Worm (Caenorhabditis elegans) whole organism, L1 larva: ENCODE results near the gene dsh-1.

ENCODE experiments used
- C04F5.9 ChIP-seq: sonication (generic microtip); optimal IDR thresholded peaks from 2 replicates; lab custom pipeline; 2016; ENCODE audit warnings: missing genetic modification characterization, missing compliant biosample characterization
- C16A3.4 ChIP-seq: fragments of 150-350 bp; optimal IDR thresholded peaks from 2 replicates; lab custom pipeline; 2014; ENCODE audit warnings: missing biosample characterization, missing genetic modification characterization
- C34B4.2 ChIP-seq: sonication (generic microtip); optimal IDR thresholded peaks from 2 replicates; lab custom pipeline; 2017; ENCODE audit warnings: mild to moderate bottlenecking, missing genetic modification characterization, missing compliant biosample characterization
- F16B12.6 ChIP-seq: fragments of 150-350 bp; optimal IDR thresholded peaks from 2 replicates; lab custom pipeline; 2014; ENCODE audit warnings: missing biosample characterization, missing genetic modification characterization
- Y116A8C.19 ChIP-seq: sonication (generic microtip); optimal IDR thresholded peaks from 2 replicates; lab custom pipeline; 2016; ENCODE audit warnings: missing compliant biosample characterization, missing genetic modification characterization, borderline replicate concordance
- aly-2 ChIP-seq: fragments of 150-350 bp; optimal IDR thresholded peaks from 2 replicates; lab custom pipeline; 2014; ENCODE audit warnings: missing biosample characterization, missing genetic modification characterization
- blmp-1 ChIP-seq: fragments of 150-350 bp; optimal IDR thresholded peaks from 2 replicates; lab custom pipeline; 2014; ENCODE audit warnings: missing biosample characterization, missing genetic modification characterization
- ceh-63 ChIP-seq: fragments of 200-800 bp; sonication (Bioruptor generic); optimal IDR thresholded peaks from 2 replicates; lab custom pipeline; 2018; ENCODE audit warnings: mild to moderate bottlenecking, missing genetic modification characterization, missing compliant biosample characterization
- ceh-8 ChIP-seq: fragments of 200-800 bp; sonication (Bioruptor generic); optimal IDR thresholded peaks from 2 replicates; lab custom pipeline; 2018; ENCODE audit warnings: mild to moderate bottlenecking, missing genetic modification characterization, moderate library complexity, missing compliant biosample characterization
- ceh-88 ChIP-seq: fragments of 200-800 bp; sonication (Bioruptor generic); IDR thresholded peaks from 2 replicates; pipeline ENCODE4 v1.3.6; 2022; ENCODE audit warnings: missing genetic modification characterization, missing compliant biosample characterization
- ceh-90 ChIP-seq: sonication (generic microtip); optimal IDR thresholded peaks from 2 replicates; lab custom pipeline; 2016; ENCODE audit warnings: missing genetic modification characterization, missing compliant biosample characterization
- dpl-1 ChIP-seq, 3 experiments: fragments of 150-350 bp in 2 of 3; sonication (generic microtip) in 1 of 3; optimal IDR thresholded peaks; 2 replicates each; lab custom pipeline; 2014 to 2017; ENCODE audit warnings: missing biosample characterization in 3 of 3, missing genetic modification characterization in 3 of 3, missing genetic modification reagents in 3 of 3
- efl-1 ChIP-seq, 4 experiments: fragments of 150-350 bp; optimal IDR thresholded peaks in 3 of 4; peaks in 1 of 4; 1 replicate in 1 of 4; 2 replicates in 3 of 4; lab custom pipeline; 2014; ENCODE audit warnings: missing biosample characterization in 2 of 4, missing genetic modification characterization in 2 of 4, missing genetic modification reagents in 2 of 4
- efl-3 ChIP-seq: fragments of 200-800 bp; sonication (Bioruptor generic); optimal IDR thresholded peaks from 2 replicates; lab custom pipeline; 2018; ENCODE audit warnings: mild to moderate bottlenecking, missing genetic modification characterization, missing compliant biosample characterization
- egl-13 ChIP-seq: sonication (generic microtip); optimal IDR thresholded peaks from 2 replicates; lab custom pipeline; 2016; ENCODE audit warnings: missing genotype, missing genetic modification reagents, missing genetic modification characterization, missing compliant biosample characterization
- elt-2 ChIP-seq: sonication (generic microtip); optimal IDR thresholded peaks from 2 replicates; lab custom pipeline; 2016; ENCODE audit warnings: missing genetic modification characterization, mild to moderate bottlenecking, inconsistent platforms, missing compliant biosample characterization, missing genetic modification reagents
- fkh-10 ChIP-seq: sonication (generic microtip); optimal IDR thresholded peaks from 2 replicates; lab custom pipeline; 2017; ENCODE audit warnings: missing biosample characterization, missing genetic modification reagents, missing genetic modification characterization
- fkh-4 ChIP-seq: sonication (generic microtip); optimal IDR thresholded peaks from 2 replicates; lab custom pipeline; 2016; ENCODE audit warnings: missing compliant biosample characterization, missing genetic modification characterization, borderline replicate concordance
- fkh-8 ChIP-seq: sonication (generic microtip); optimal IDR thresholded peaks from 2 replicates; lab custom pipeline; 2016; ENCODE audit warnings: mild to moderate bottlenecking, missing genetic modification characterization, missing compliant biosample characterization
- fos-1 ChIP-seq: fragments of 150-350 bp; optimal IDR thresholded peaks from 2 replicates; lab custom pipeline; 2014; ENCODE audit warnings: missing biosample characterization, missing genetic modification characterization
- hlh-4 ChIP-seq: sonication (generic microtip); optimal IDR thresholded peaks from 2 replicates; lab custom pipeline; 2016; ENCODE audit warnings: mild to moderate bottlenecking, missing genetic modification characterization, missing compliant biosample characterization
- hpl-2 ChIP-seq: fragments of 150-350 bp; optimal IDR thresholded peaks from 2 replicates; lab custom pipeline; 2014; ENCODE audit warnings: missing biosample characterization, missing genetic modification reagents, missing genetic modification characterization
- isw-1 ChIP-seq: fragments of 200-800 bp; sonication (Bioruptor generic); IDR thresholded peaks from 2 replicates; pipeline ENCODE4 v1.3.6; 2022; ENCODE audit warnings: missing genetic modification characterization, missing compliant biosample characterization
- jun-1 ChIP-seq: fragments of 150-350 bp; optimal IDR thresholded peaks from 2 replicates; lab custom pipeline; 2014; ENCODE audit warnings: missing biosample characterization, missing genetic modification reagents, missing genetic modification characterization
- lin-13 ChIP-seq: fragments of 150-350 bp; optimal IDR thresholded peaks from 2 replicates; lab custom pipeline; 2014; ENCODE audit warnings: missing biosample characterization, missing genetic modification reagents, missing genetic modification characterization
- lin-14 ChIP-seq: fragments of 200-800 bp; sonication (Bioruptor generic); optimal IDR thresholded peaks from 2 replicates; lab custom pipeline; 2018; ENCODE audit warnings: mild to moderate bottlenecking, missing genetic modification characterization, moderate library complexity, missing compliant biosample characterization
- lin-35 ChIP-seq, 2 experiments: fragments of 150-350 bp; optimal IDR thresholded peaks; 2 replicates each; lab custom pipeline; 2014; ENCODE audit warnings: missing biosample characterization in 2 of 2, missing genetic modification characterization in 2 of 2, missing genetic modification reagents in 2 of 2
- lin-39 ChIP-seq: fragments of 150-350 bp; optimal IDR thresholded peaks from 2 replicates; lab custom pipeline; 2014; ENCODE audit warnings: missing biosample characterization, missing genetic modification reagents, missing genetic modification characterization
- lsy-2 ChIP-seq, 2 experiments: fragments of 150-350 bp; optimal IDR thresholded peaks; 2 replicates each; lab custom pipeline; 2014; ENCODE audit warnings: missing biosample characterization in 2 of 2, missing genetic modification characterization in 2 of 2
- mab-9 ChIP-seq: fragments of 200-800 bp; sonication (Bioruptor generic); IDR thresholded peaks from 2 replicates; pipeline ENCODE4 v1.3.6; 2022; ENCODE audit warnings: missing genetic modification reagents, missing genetic modification characterization, missing compliant biosample characterization
- mdl-1 ChIP-seq, 2 experiments: fragments of 150-350 bp; optimal IDR thresholded peaks; 2 replicates each; lab custom pipeline; 2014 to 2017; ENCODE audit warnings: missing biosample characterization in 2 of 2, missing genetic modification characterization in 2 of 2, inconsistent platforms in 1 of 2
- mep-1 ChIP-seq: fragments of 150-350 bp; optimal IDR thresholded peaks from 2 replicates; lab custom pipeline; 2014; ENCODE audit warnings: missing biosample characterization, missing genetic modification characterization
- nhr-12 ChIP-seq: sonication (generic microtip); optimal IDR thresholded peaks from 2 replicates; lab custom pipeline; 2017; ENCODE audit warnings: missing biosample characterization, missing genetic modification characterization
- nhr-19 ChIP-seq: fragments of 200-800 bp; sonication (Bioruptor generic); conservative IDR thresholded peaks from 2 replicates; pipeline ENCODE4 v1.3.6; 2022; ENCODE audit warnings: missing genetic modification characterization, missing compliant biosample characterization
- nhr-237 ChIP-seq: fragments of 150-350 bp; optimal IDR thresholded peaks from 2 replicates; lab custom pipeline; 2014; ENCODE audit warnings: missing biosample characterization, missing genetic modification characterization
- nhr-47 ChIP-seq: sonication (generic microtip); optimal IDR thresholded peaks from 2 replicates; lab custom pipeline; 2016; ENCODE audit warnings: mild to moderate bottlenecking, missing genetic modification characterization, moderate library complexity, missing compliant biosample characterization
- nhr-77 ChIP-seq: fragments of 150-350 bp; optimal IDR thresholded peaks from 2 replicates; lab custom pipeline; 2014; ENCODE audit warnings: missing biosample characterization, missing genetic modification characterization
- nhr-84 ChIP-seq: sonication (generic microtip); optimal IDR thresholded peaks from 2 replicates; lab custom pipeline; 2017; ENCODE audit warnings: missing biosample characterization, missing genetic modification characterization
- nhr-85 ChIP-seq: sonication (generic microtip); peaks from one replicate; lab custom pipeline; 2016; ENCODE audit warnings: missing genetic modification characterization, inconsistent platforms, missing compliant biosample characterization
- rnt-1 ChIP-seq: sonication (generic microtip); optimal IDR thresholded peaks from 2 replicates; lab custom pipeline; 2016; ENCODE audit warnings: mild to moderate bottlenecking, missing genetic modification characterization, moderate library complexity, missing compliant biosample characterization
- skn-1 ChIP-seq: fragments of 150-350 bp; optimal IDR thresholded peaks from 2 replicates; lab custom pipeline; 2014; ENCODE audit warnings: missing biosample characterization, missing genetic modification characterization
- snpc-4 ChIP-seq: fragments of 150-350 bp; optimal IDR thresholded peaks from 2 replicates; lab custom pipeline; 2014; ENCODE audit warnings: missing biosample characterization, missing genetic modification characterization
- sox-4 ChIP-seq: sonication (generic microtip); optimal IDR thresholded peaks from 2 replicates; lab custom pipeline; 2016; ENCODE audit warnings: missing genetic modification characterization, missing compliant biosample characterization
- sptf-1 ChIP-seq: fragments of 150-350 bp; optimal IDR thresholded peaks from 2 replicates; lab custom pipeline; 2014; ENCODE audit warnings: missing biosample characterization, missing genetic modification characterization
- sup-37 ChIP-seq: fragments of 200-800 bp; sonication (Bioruptor generic); optimal IDR thresholded peaks from 2 replicates; lab custom pipeline; 2018; ENCODE audit warnings: mild to moderate bottlenecking, missing genetic modification characterization, missing compliant biosample characterization
- tlp-1 ChIP-seq: fragments of 150-350 bp; optimal IDR thresholded peaks from 2 replicates; lab custom pipeline; 2014; ENCODE audit warnings: missing biosample characterization, missing genetic modification characterization
- unc-130 ChIP-seq: fragments of 150-350 bp; optimal IDR thresholded peaks from 2 replicates; lab custom pipeline; 2017; ENCODE audit warnings: missing biosample characterization, missing genetic modification characterization, inconsistent platforms
- unc-30 ChIP-seq: sonication (generic microtip); optimal IDR thresholded peaks from 2 replicates; lab custom pipeline; 2017; ENCODE audit warnings: missing biosample characterization, missing genetic modification characterization
- unc-86 ChIP-seq: sonication (generic microtip); optimal IDR thresholded peaks from 2 replicates; lab custom pipeline; 2016; ENCODE audit warnings: missing genetic modification characterization, missing compliant biosample characterization
- unc-98 ChIP-seq: fragments of 200-800 bp; sonication (Bioruptor generic); IDR thresholded peaks from 2 replicates; pipeline ENCODE4 v1.3.6; 2022; ENCODE audit warnings: missing genetic modification characterization, missing compliant biosample characterization
- zag-1 ChIP-seq: fragments of 150-350 bp; optimal IDR thresholded peaks from 2 replicates; lab custom pipeline; 2014; ENCODE audit warnings: missing biosample characterization, missing genetic modification characterization
- zip-4 ChIP-seq: fragments of 200-800 bp; sonication (Bioruptor generic); optimal IDR thresholded peaks from 2 replicates; lab custom pipeline; 2018; ENCODE audit warnings: mild to moderate bottlenecking, missing genetic modification characterization, moderate library complexity, missing compliant biosample characterization
- ztf-11 ChIP-seq, 2 experiments: sonication (generic microtip); optimal IDR thresholded peaks; 2 replicates each; lab custom pipeline; 2016 to 2017; ENCODE audit warnings: missing genetic modification characterization in 2 of 2, missing biosample characterization in 1 of 2, missing compliant biosample characterization in 1 of 2
- ztf-4 ChIP-seq: fragments of 150-350 bp; optimal IDR thresholded peaks from 2 replicates; lab custom pipeline; 2014; ENCODE audit warnings: missing biosample characterization, missing genetic modification characterization

Gene dsh-1

ce11 chrII:5181497-5181896, 43.7 kb downstream of the dsh-1 start (continued):
- TF ChIP-seq sptf-1 (tag; lab: Kevin White, UChicago) (no peak), hlh-4 (tag; lab: Kevin White, UChicago) (no peak), efl-1 (optimal IDR thresholded peaks at IDR 0.05; lab: Kevin White, UChicago) (peak; percentile 57 to 75), efl-1 (GFP tag; optimal IDR thresholded peaks at IDR 0.05 in 1 of 2; lab: Kevin White, UChicago) (peak; percentile 27 to 93), nhr-12 (tag; lab: Kevin White, UChicago) (no peak), lin-39 (tag; lab: Kevin White, UChicago) (no peak), lin-14 (GFP tag; lab: Kevin White, UChicago) (peak; percentile 97), C16A3.4 (tag; lab: Kevin White, UChicago) (peak; percentile 43), ceh-90 (tag; lab: Kevin White, UChicago) (no peak), mdl-1 (tag; optimal IDR thresholded peaks at IDR 0.05; lab: Kevin White, UChicago) (peak in 1 of 2 experiments; percentile 86), sox-4 (tag; lab: Kevin White, UChicago) (no peak), zag-1 (tag; lab: Kevin White, UChicago) (no peak), ceh-8 (GFP tag; lab: Kevin White, UChicago) (no peak), ztf-4 (tag; lab: Kevin White, UChicago) (peak; percentile 58), fos-1 (peak; percentile 43), fkh-4 (no peak), tlp-1 (tag; lab: Kevin White, UChicago) (no peak), F16B12.6 (peak; percentile 32), aly-2 (tag; lab: Kevin White, UChicago) (peak; percentile 6), rnt-1 (tag; lab: Kevin White, UChicago) (peak; percentile 52), lin-13 (peak; percentile 69), nhr-237 (tag; lab: Kevin White, UChicago) (no peak), unc-130 (tag; lab: Kevin White, UChicago) (peak; percentile 10), fkh-10 (GFP tag; lab: Kevin White, UChicago) (peak; percentile 59), ceh-63 (GFP tag; lab: Kevin White, UChicago) (no peak), nhr-19 (GFP tag; lab: Robert Waterston, UW) (peak; percentile 73), fkh-8 (tag; lab: Kevin White, UChicago) (peak; percentile 83), ceh-88 (GFP tag; lab: Robert Waterston, UW) (peak; percentile 47; the same call in 1 of the 2 replicates), blmp-1 (tag; lab: Kevin White, UChicago) (peak; percentile 72), C04F5.9 (no peak), mep-1 (peak; percentile 73), jun-1 (tag; lab: Kevin White, UChicago) (peak; percentile 45), unc-30 (tag; lab: Kevin White, UChicago) (no peak), egl-13 (tag; lab: Kevin White, UChicago) (peak; percentile 25), sup-37 (GFP tag; lab: Kevin White, UChicago) (no peak), ztf-11 (tag; optimal IDR thresholded peaks at IDR 0.05; lab: Kevin White, UChicago) (no peak), mab-9 (no peak; the same call in 1 of the 2 replicates), Y116A8C.19 (tag; lab: Kevin White, UChicago) (no peak), skn-1 (tag; lab: Kevin White, UChicago) (peak; percentile 34), unc-86 (tag; lab: Kevin White, UChicago) (peak; percentile 57), unc-98 (GFP tag; lab: Robert Waterston, UW) (no peak), C34B4.2 (tag; lab: Kevin White, UChicago) (no peak), nhr-47 (tag; lab: Kevin White, UChicago) (peak; percentile 81), hpl-2 (GFP tag; lab: Kevin White, UChicago) (peak; percentile 13), efl-3 (GFP tag; lab: Kevin White, UChicago) (no peak), dpl-1 (GFP tag; optimal IDR thresholded peaks at IDR 0.05; lab: Kevin White, UChicago) (peak in 2 of 3 experiments; percentile 27 to 45), nhr-84 (tag; lab: Kevin White, UChicago) (no peak), nhr-85 (tag; lab: Kevin White, UChicago) (peak; percentile 83), zip-4 (no peak), lin-35 (GFP tag; optimal IDR thresholded peaks at IDR 0.05; lab: Kevin White, UChicago) (peak; percentile 57 to 61), nhr-77 (no peak), snpc-4 (tag; lab: Kevin White, UChicago) (peak; percentile 18), elt-2 (tag; lab: Kevin White, UChicago) (no peak), lsy-2 (tag; optimal IDR thresholded peaks at IDR 0.05; lab: Kevin White, UChicago) (peak; percentile 72 to 76), isw-1 (GFP tag; lab: Robert Waterston, UW) (peak; percentile 70)
